Worm (Caenorhabditis elegans) whole organism, L1 larva: ENCODE measurements around the gene dmsr-5.

Experiments used
- nhr-237 ChIP-seq: fragments of 150-350 bp; optimal IDR thresholded peaks from 2 replicates; lab custom pipeline; 2014; ENCODE audit warnings: missing biosample characterization, missing genetic modification characterization
- snpc-4 ChIP-seq: fragments of 150-350 bp; optimal IDR thresholded peaks from 2 replicates; lab custom pipeline; 2014; ENCODE audit warnings: missing biosample characterization, missing genetic modification characterization

ce11 chrIII:11039250-11039649 lies 44.2 kb upstream of the dmsr-5 start:
- TF ChIP-seq snpc-4 (tag; lab: Kevin White, UChicago), result no peak
- no peak for TF ChIP-seq nhr-237
